Worm (Caenorhabditis elegans): ENCODE measurements around the gene T26H5.14.

The T26H5.14 gene

ce11 chrV:15465032-15465727, 16.2 kb downstream of the T26H5.14 start, which contains the start of gene pqn-71 (continued):
- TF ChIP-seq snpc-4 (tag; optimal IDR thresholded peaks at IDR 0.05) (peak; percentile 58), mdl-1 (tag; optimal IDR thresholded peaks at IDR 0.05) (peak; percentile 11 to 76), peb-1 (tag; optimal IDR thresholded peaks at IDR 0.05) (no peak), Y55F3AM.14 (GFP tag; optimal IDR thresholded peaks at IDR 0.05) (peak; percentile 79), nhr-6 (tag; optimal IDR thresholded peaks at IDR 0.05) (no peak), lsy-2 (tag; optimal IDR thresholded peaks at IDR 0.05) (peak; percentile 71 to 85), dmd-4 (tag; optimal IDR thresholded peaks at IDR 0.05) (no peak), aly-2 (tag; optimal IDR thresholded peaks at IDR 0.05) (no peak), C34F6.9 (tag; optimal IDR thresholded peaks at IDR 0.05) (peak; percentile 52), sem-4 (tag; optimal IDR thresholded peaks at IDR 0.05) (peak; percentile 63), unc-39 (tag; optimal IDR thresholded peaks at IDR 0.05) (no peak), nhr-10 (tag; optimal IDR thresholded peaks at IDR 0.05) (peak; percentile 26), nhr-77 (tag; optimal IDR thresholded peaks at IDR 0.05) (no peak), skn-1 (tag; optimal IDR thresholded peaks at IDR 0.05) (no peak), lin-11 (tag; optimal IDR thresholded peaks at IDR 0.05) (peak; percentile 66), elt-3 (tag; optimal IDR thresholded peaks at IDR 0.05) (no peak), ceh-82 (tag; optimal IDR thresholded peaks at IDR 0.05) (peak; percentile 16), elt-1 (tag; optimal IDR thresholded peaks at IDR 0.05) (no peak), crh-2 (tag; optimal IDR thresholded peaks at IDR 0.05) (peak; percentile 91), lin-13 (GFP tag; optimal IDR thresholded peaks at IDR 0.05) (peak; percentile 74), ztf-11 (tag; optimal IDR thresholded peaks at IDR 0.05) (no peak), egl-27 (tag; optimal IDR thresholded peaks at IDR 0.05) (peak; percentile 80), blmp-1 (tag; optimal IDR thresholded peaks at IDR 0.05; ENCODE audit: insufficient read depth) (no peak), nhr-25 (tag; optimal IDR thresholded peaks at IDR 0.05) (no peak)

ce11 chrV:15466017-15466416, 17.1 kb downstream of the T26H5.14 start:
- TF ChIP-seq skn-1 (tag; optimal IDR thresholded peaks at IDR 0.05) (no peak), ama-1 (optimal IDR thresholded peaks at IDR 0.05) (no peak), peb-1 (tag; optimal IDR thresholded peaks at IDR 0.05) (no peak), egl-27 (tag; optimal IDR thresholded peaks at IDR 0.05) (no peak), zag-1 (tag; optimal IDR thresholded peaks at IDR 0.05) (no peak), nhr-10 (tag; optimal IDR thresholded peaks at IDR 0.05) (no peak), dmd-4 (tag; optimal IDR thresholded peaks at IDR 0.05) (no peak), ceh-16 (tag; optimal IDR thresholded peaks at IDR 0.05) (no peak), ztf-1 (GFP tag; conservative IDR thresholded peaks at IDR 0.05) (no peak), sem-4 (tag; optimal IDR thresholded peaks at IDR 0.05) (no peak), mab-5 (tag; optimal IDR thresholded peaks at IDR 0.05) (no peak), unc-55 (GFP tag; optimal IDR thresholded peaks at IDR 0.05) (no peak), nhr-77 (tag; optimal IDR thresholded peaks at IDR 0.05) (no peak), snpc-4 (tag; optimal IDR thresholded peaks at IDR 0.05) (no peak), nhr-21 (tag; optimal IDR thresholded peaks at IDR 0.05) (no peak), unc-39 (tag; optimal IDR thresholded peaks at IDR 0.05) (no peak), elt-1 (tag; optimal IDR thresholded peaks at IDR 0.05) (no peak), nhr-25 (tag; optimal IDR thresholded peaks at IDR 0.05) (no peak)

DNA sequence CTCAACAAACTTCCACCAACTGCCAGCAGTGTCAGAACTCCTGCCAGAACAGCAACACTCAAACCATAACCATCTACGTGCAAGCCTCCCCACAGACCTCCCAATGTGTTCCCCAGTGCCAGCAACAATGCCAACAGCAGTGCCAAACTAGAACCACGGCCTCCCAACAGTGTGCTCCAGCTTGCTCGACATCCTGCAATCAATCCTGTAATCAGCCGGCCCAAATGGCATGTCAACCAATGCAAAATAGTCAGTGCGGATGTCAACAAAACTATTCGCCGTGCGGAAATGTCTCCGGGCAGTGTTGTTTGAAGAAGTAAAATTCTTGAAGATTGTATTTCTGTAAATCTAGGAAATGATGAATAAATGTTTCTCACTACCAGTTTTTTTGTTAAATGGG, 17.8 kb downstream of the T26H5.14 start:
- TF ChIP-seq lin-39 (tag; optimal IDR thresholded peaks at IDR 0.05) (no peak), alr-1 (tag; optimal IDR thresholded peaks at IDR 0.05) (no peak), unc-62 (GFP tag; optimal IDR thresholded peaks at IDR 0.05) (no peak), nhr-77 (tag; optimal IDR thresholded peaks at IDR 0.05) (no peak), sma-3 (GFP tag; optimal IDR thresholded peaks at IDR 0.05) (no peak), fos-1 (tag; optimal IDR thresholded peaks at IDR 0.05) (no peak), egl-27 (tag; optimal IDR thresholded peaks at IDR 0.05) (no peak), nhr-23 (tag; optimal IDR thresholded peaks at IDR 0.05) (no peak), ceh-16 (tag; optimal IDR thresholded peaks at IDR 0.05) (no peak), aly-2 (tag; optimal IDR thresholded peaks at IDR 0.05) (no peak), nhr-237 (tag; optimal IDR thresholded peaks at IDR 0.05) (no peak), Y55F3AM.14 (GFP tag; optimal IDR thresholded peaks at IDR 0.05) (no peak), ztf-11 (tag; optimal IDR thresholded peaks at IDR 0.05) (no peak), unc-39 (tag; optimal IDR thresholded peaks at IDR 0.05) (no peak)

Measured in whole organism, L2 larva.